Fruit fly (Drosophila melanogaster) whole organism, embryonic: ENCODE results near the gene Pgant35A.
A peak's percentile ranks its signal among the peaks of the same experiment; 100 is the strongest.

Experiments used
- Awh ChIP-seq: fragments of 200-800 bp; sonication (Bioruptor generic); IDR thresholded peaks from 2 replicates; pipeline ENCODE4, ENCODE4 v1.3.6; 2022; ENCODE audit warnings: missing biosample characterization, missing genetic modification characterization
- CG11696 ChIP-seq: fragments of 200-800 bp; sonication (Bioruptor generic); IDR thresholded peaks from 2 replicates; pipeline ENCODE4 v1.3.6; 2022; ENCODE audit warnings: missing biosample characterization, missing genetic modification characterization
- CG13287 ChIP-seq: fragments of 200-800 bp; sonication (Bioruptor generic); IDR thresholded peaks from 2 replicates; pipeline ENCODE4 v1.3.6; 2022; ENCODE audit warnings: missing biosample characterization, missing genetic modification characterization; ENCODE audit not compliant: partially characterized antibody
- CG13775 ChIP-seq: fragments of 200-800 bp; sonication (Bioruptor generic); optimal IDR thresholded peaks from 3 replicates; lab custom pipeline; 2017; ENCODE audit warnings: missing biosample characterization, mild to moderate bottlenecking, missing genetic modification characterization
- CG13894 ChIP-seq: fragments of 200-800 bp; sonication (Bioruptor generic); optimal IDR thresholded peaks from 3 replicates; lab custom pipeline; 2018; ENCODE audit warnings: missing biosample characterization, mild to moderate bottlenecking, missing genetic modification characterization, moderate library complexity
- CG14965 ChIP-seq: fragments of 200-800 bp; sonication (Bioruptor generic); optimal IDR thresholded peaks from 2 replicates; lab custom pipeline; 2016; ENCODE audit warnings: missing biosample characterization, missing genetic modification characterization, borderline replicate concordance
- CG17359 ChIP-seq: fragments of 200-800 bp; sonication (Bioruptor generic); optimal IDR thresholded peaks from 3 replicates; lab custom pipeline; 2018; ENCODE audit warnings: missing biosample characterization, mild to moderate bottlenecking, missing genetic modification characterization, moderate library complexity
- CG18262 ChIP-seq: fragments of 200-800 bp; optimal IDR thresholded peaks from 3 replicates; lab custom pipeline; 2019; ENCODE audit warnings: missing biosample characterization, mild to moderate bottlenecking, missing genetic modification characterization, moderate library complexity
- CG32767 ChIP-seq: fragments of 200-800 bp; sonication (Bioruptor generic); IDR thresholded peaks from 2 replicates; pipeline ENCODE4 v1.3.6; 2022; ENCODE audit warnings: missing biosample characterization, missing genetic modification characterization
- CG33213 ChIP-seq: fragments of 200-800 bp; sonication (Bioruptor generic); optimal IDR thresholded peaks from 3 replicates; lab custom pipeline; 2016; ENCODE audit warnings: missing biosample characterization, missing genetic modification characterization
- CG3847 ChIP-seq: fragments of 200-800 bp; sonication (Bioruptor generic); IDR thresholded peaks from 2 replicates; pipeline ENCODE4 v1.3.6; 2022; ENCODE audit warnings: missing biosample characterization, missing genetic modification characterization
- CG4617 ChIP-seq: fragments of 200-800 bp; sonication (Bioruptor generic); optimal IDR thresholded peaks from 3 replicates; lab custom pipeline; 2016; ENCODE audit warnings: missing biosample characterization, missing genetic modification characterization, borderline replicate concordance
- CG6654 ChIP-seq: fragments of 200-800 bp; sonication (Bioruptor generic); optimal IDR thresholded peaks from 2 replicates; lab custom pipeline; 2017; ENCODE audit warnings: missing biosample characterization, mild to moderate bottlenecking, missing genetic modification characterization
- CG6813 ChIP-seq: fragments of 200-800 bp; sonication (Bioruptor generic); optimal IDR thresholded peaks from 2 replicates; lab custom pipeline; 2017; ENCODE audit warnings: missing biosample characterization, missing genetic modification characterization, mild to moderate bottlenecking, moderate library complexity, missing genetic modification reagents
- CG7556 ChIP-seq: fragments of 200-800 bp; sonication (Bioruptor generic); optimal IDR thresholded peaks from 2 replicates; lab custom pipeline; 2017; ENCODE audit warnings: missing biosample characterization, mild to moderate bottlenecking, missing genetic modification characterization
- CG8281 ChIP-seq: fragments of 200-800 bp; sonication (Bioruptor generic); optimal IDR thresholded peaks from 2 replicates; lab custom pipeline; 2018; ENCODE audit warnings: missing biosample characterization, mild to moderate bottlenecking, missing genetic modification characterization, moderate library complexity
- CG9932 ChIP-seq: fragments of 200-800 bp; sonication (Bioruptor generic); IDR thresholded peaks from 2 replicates; pipeline ENCODE4 v1.3.6; 2022; ENCODE audit warnings: missing biosample characterization, missing genetic modification characterization
- Chrac-16 ChIP-seq: fragments of 200-800 bp; sonication (Bioruptor generic); optimal IDR thresholded peaks from 3 replicates; lab custom pipeline; 2016; ENCODE audit warnings: missing biosample characterization, missing genetic modification characterization
- CoRest ChIP-seq: fragments of 200-800 bp; sonication (Bioruptor generic); optimal IDR thresholded peaks from 3 replicates; lab custom pipeline; 2018; ENCODE audit warnings: missing biosample characterization, mild to moderate bottlenecking, missing genetic modification characterization, moderate library complexity
- D19A ChIP-seq: fragments of 200-800 bp; optimal IDR thresholded peaks from 3 replicates; lab custom pipeline; 2019; ENCODE audit warnings: missing biosample characterization, mild to moderate bottlenecking, missing genetic modification characterization, moderate library complexity
- E2f2 ChIP-seq: fragments of 200-800 bp; sonication (Bioruptor generic); IDR thresholded peaks from 2 replicates; pipeline ENCODE4 v1.3.6; 2022; ENCODE audit warnings: missing biosample characterization, missing genetic modification characterization
- ERR ChIP-seq: fragments of 200-800 bp; sonication (Bioruptor generic); optimal IDR thresholded peaks from 2 replicates; lab custom pipeline; 2016; ENCODE audit warnings: missing biosample characterization, missing genetic modification characterization
- Fer3 ChIP-seq: fragments of 200-800 bp; sonication (Bioruptor generic); optimal IDR thresholded peaks from 2 replicates; lab custom pipeline; 2018; ENCODE audit warnings: missing biosample characterization, mild to moderate bottlenecking, missing genetic modification characterization, moderate library complexity
- Gsc ChIP-seq: fragments of 200-800 bp; sonication (Bioruptor generic); IDR thresholded peaks from 2 replicates; pipeline ENCODE4 v1.3.6; 2022; ENCODE audit warnings: missing biosample characterization, missing genetic modification characterization
- Mrtf ChIP-seq: fragments of 200-800 bp; sonication (Bioruptor generic); IDR thresholded peaks from 3 replicates; pipeline ENCODE4 v1.3.6; 2022; ENCODE audit warnings: missing biosample characterization, missing genetic modification characterization
- PHDP ChIP-seq: fragments of 200-800 bp; sonication (Bioruptor generic); optimal IDR thresholded peaks from 3 replicates; lab custom pipeline; 2018; ENCODE audit warnings: missing biosample characterization, mild to moderate bottlenecking, missing genetic modification characterization, moderate library complexity
- Pdp1 ChIP-seq, 2 experiments: fragments of 200-800 bp; sonication (Bioruptor generic); optimal IDR thresholded peaks; 3 replicates each; lab custom pipeline; 2016; ENCODE audit warnings: missing biosample characterization in 2 of 2, missing genetic modification characterization in 2 of 2, mild to moderate bottlenecking in 1 of 2, moderate library complexity in 1 of 2
- Scr ChIP-seq: fragments of 200-800 bp; sonication (Bioruptor generic); IDR thresholded peaks from 2 replicates; pipeline ENCODE4 v1.3.6; 2022; ENCODE audit warnings: missing biosample characterization, missing genetic modification characterization; ENCODE audit not compliant: partially characterized antibody
- Tbp ChIP-seq: fragments of >200 bp; optimal IDR thresholded peaks from 2 replicates; lab custom pipeline; 2018; ENCODE audit warnings: missing biosample characterization, missing genetic modification characterization
- ap ChIP-seq: fragments of 200-800 bp; sonication (Bioruptor generic); IDR thresholded peaks from 2 replicates; pipeline ENCODE4 v1.3.6; 2022; ENCODE audit warnings: missing biosample characterization, missing genetic modification characterization
- bcd ChIP-seq: fragments of 200-800 bp; sonication (Bioruptor generic); optimal IDR thresholded peaks from 2 replicates; lab custom pipeline; 2017; ENCODE audit warnings: missing biosample characterization, mild to moderate bottlenecking, missing genetic modification characterization
- chinmo ChIP-seq: fragments of 200-800 bp; sonication (Bioruptor generic); IDR thresholded peaks from 4 replicates; pipeline ENCODE4 v1.3.6; 2022; ENCODE audit warnings: missing biosample characterization, missing genetic modification characterization; ENCODE audit not compliant: partially characterized antibody
- cwo ChIP-seq: fragments of 200-800 bp; sonication (Bioruptor generic); optimal IDR thresholded peaks from 3 replicates; lab custom pipeline; 2017; ENCODE audit warnings: missing biosample characterization, missing genetic modification characterization, mild to moderate bottlenecking, moderate library complexity, missing genetic modification reagents
- dysf ChIP-seq: fragments of 200-800 bp; sonication (Bioruptor generic); IDR thresholded peaks from 3 replicates; pipeline ENCODE4 v1.3.6; 2022; ENCODE audit warnings: missing biosample characterization, missing genetic modification characterization
- esg ChIP-seq: fragments of 200-800 bp; sonication (Bioruptor generic); conservative IDR thresholded peaks from 2 replicates; pipeline ENCODE4 v1.3.6; 2022; ENCODE audit warnings: missing biosample characterization, missing genetic modification characterization
- hth ChIP-seq: fragments of >200 bp; optimal IDR thresholded peaks from 2 replicates; lab custom pipeline; 2017; ENCODE audit warnings: inconsistent platforms
- ind ChIP-seq: fragments of 200-800 bp; sonication (Bioruptor generic); optimal IDR thresholded peaks from 3 replicates; lab custom pipeline; 2016; ENCODE audit warnings: missing biosample characterization, missing genetic modification characterization
- pho ChIP-seq: fragments of 200-800 bp; sonication (Bioruptor generic); optimal IDR thresholded peaks from 2 replicates; lab custom pipeline; 2016; ENCODE audit warnings: missing biosample characterization, missing genetic modification characterization
- ro ChIP-seq: fragments of 200-800 bp; sonication (Bioruptor generic); IDR thresholded peaks from 2 replicates; pipeline ENCODE4 v1.3.6; 2022; ENCODE audit warnings: missing biosample characterization, missing genetic modification characterization
- schlank ChIP-seq: fragments of 200-800 bp; sonication (Bioruptor generic); optimal IDR thresholded peaks from 2 replicates; lab custom pipeline; 2018; ENCODE audit warnings: missing biosample characterization, mild to moderate bottlenecking, missing genetic modification characterization
- sd ChIP-seq: fragments of 200-800 bp; sonication (Bioruptor generic); optimal IDR thresholded peaks from 3 replicates; lab custom pipeline; 2018; ENCODE audit warnings: missing biosample characterization, mild to moderate bottlenecking, missing genetic modification characterization, moderate library complexity
- slou ChIP-seq: fragments of 200-800 bp; sonication (Bioruptor generic); optimal IDR thresholded peaks from 3 replicates; lab custom pipeline; 2016; ENCODE audit warnings: missing biosample characterization, missing genetic modification characterization
- sr ChIP-seq: fragments of 200-800 bp; sonication (Bioruptor generic); IDR thresholded peaks from 3 replicates; pipeline ENCODE4 v1.3.6; 2022; ENCODE audit warnings: missing biosample characterization, missing genetic modification characterization
- tna ChIP-seq: fragments of 200-800 bp; sonication (Bioruptor generic); IDR thresholded peaks from 2 replicates; pipeline ENCODE4 v1.3.6; 2022; ENCODE audit warnings: missing biosample characterization, missing genetic modification characterization; ENCODE audit not compliant: partially characterized antibody
- yki ChIP-seq: fragments of >200 bp; optimal IDR thresholded peaks from 3 replicates; lab custom pipeline; 2018

Pgant35A gene

DNA sequence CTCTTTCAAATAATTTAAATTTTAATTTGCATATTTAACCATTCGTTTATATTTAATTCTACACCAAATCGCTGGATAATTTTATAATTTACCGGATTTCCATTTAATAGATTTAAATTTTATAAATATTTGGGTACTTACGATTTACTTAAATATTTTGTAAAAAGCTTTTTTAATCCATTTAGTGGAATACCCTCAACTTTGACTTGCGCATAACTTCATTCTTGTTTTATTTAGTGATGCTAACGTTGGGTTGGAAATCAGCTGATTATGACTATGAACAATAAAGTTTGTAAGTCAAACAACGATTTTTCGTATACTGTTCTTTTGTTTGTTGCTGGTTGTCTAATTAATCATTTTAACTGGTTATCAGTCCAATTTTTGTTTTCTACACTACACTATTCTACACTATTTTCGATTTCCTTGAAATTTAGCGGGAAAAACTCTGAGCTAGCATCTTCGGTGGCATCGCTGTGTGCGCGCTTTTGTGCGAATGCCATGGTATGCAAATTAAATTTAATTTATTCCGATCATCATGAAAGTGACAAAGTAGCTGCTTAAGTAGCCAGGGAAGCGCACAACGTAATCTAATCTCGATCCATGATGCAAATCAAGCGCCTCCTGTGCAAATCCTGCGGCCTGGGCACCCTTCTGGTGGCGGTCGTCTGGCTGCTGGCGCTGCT, at the start of gene Pgant35A (continued):
- TF ChIP-seq ERR (GFP tag; lab: Kevin White, UChicago) (no peak), PHDP (tag; lab: Kevin White, UChicago) (peak; percentile 70), CG13894 (tag; lab: Kevin White, UChicago) (peak; percentile 44), sd (peak; percentile 92), CG4617 (GFP tag; lab: Kevin White, UChicago) (peak; percentile 69), cwo (GFP tag; lab: Kevin White, UChicago) (no peak), ro (GFP tag; lab: Robert Waterston, UW) (no peak), dysf (GFP tag; lab: Robert Waterston, UW) (peak; percentile 14; the same call in 1 of the 3 replicates), CG17359 (tag; lab: Kevin White, UChicago) (peak; percentile 5), CG18262 (tag; lab: Kevin White, UChicago) (peak; percentile 64), CG32767 (GFP tag; lab: Robert Waterston, UW) (peak; percentile 13; the same call in 1 of the 2 replicates), CG7556 (GFP tag; lab: Kevin White, UChicago) (peak; percentile 57), Fer3 (tag; lab: Kevin White, UChicago) (peak; percentile 5), D19A (tag; lab: Kevin White, UChicago) (peak; percentile 46), Chrac-16 (GFP tag; lab: Kevin White, UChicago) (peak; percentile 37)

dm6 chr2L:14316704-14317103, 42.3 kb upstream of the Pgant35A start:
- TF ChIP-seq bcd (GFP tag; lab: Kevin White, UChicago) (no peak), Awh (GFP tag; lab: Robert Waterston, UW) (peak; percentile 41; the same call in 1 of the 2 replicates), CG6813 (no peak), CG8281 (tag; lab: Kevin White, UChicago) (peak; percentile 96)

DNA sequence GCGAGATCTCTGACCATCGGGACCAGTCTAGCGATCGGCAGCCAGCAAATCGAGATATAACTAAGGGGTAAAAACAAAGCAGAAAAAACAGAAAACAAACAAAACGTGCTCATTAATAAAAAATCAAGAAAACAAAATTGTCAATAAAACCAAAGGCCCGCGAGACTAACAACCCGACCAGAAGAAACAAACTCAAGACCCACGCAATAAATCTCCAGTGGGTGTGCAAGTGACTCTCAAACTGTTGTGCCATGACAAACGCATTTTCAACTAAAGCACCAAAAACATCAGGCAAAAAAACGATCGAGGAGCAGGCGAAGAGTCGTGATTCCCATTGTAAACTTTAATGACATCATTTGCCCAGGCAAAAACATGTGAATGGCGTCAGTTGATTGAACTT, 41.1 kb upstream of the Pgant35A start:
- TF ChIP-seq schlank (tag; lab: Kevin White, UChicago) (no peak), slou (GFP tag; lab: Kevin White, UChicago) (no peak), CG3847 (GFP tag; lab: Robert Waterston, UW) (no peak), Gsc (no peak), CG9932 (GFP tag; lab: Robert Waterston, UW) (no peak), CG14965 (GFP tag; lab: Kevin White, UChicago) (no peak), sr (peak; percentile 93), CG11696 (GFP tag; lab: Robert Waterston, UW) (no peak), pho (no peak), E2f2 (no peak), Pdp1 (GFP tag; optimal IDR thresholded peaks at IDR 0.05; lab: Kevin White, UChicago) (no peak), hth (no peak), Tbp (GFP tag; lab: Kevin White, UChicago) (no peak), ap (GFP tag; lab: Robert Waterston, UW) (no peak), ind (GFP tag; lab: Kevin White, UChicago) (no peak), yki (lab: Kevin White, UChicago) (no peak), CG33213 (no peak), esg (no peak), Mrtf (GFP tag; lab: Robert Waterston, UW) (no peak), CG13287 (GFP tag; lab: Robert Waterston, UW) (no peak), CG13775 (GFP tag; lab: Kevin White, UChicago) (no peak), CoRest (no peak), tna (GFP tag; lab: Robert Waterston, UW) (no peak), chinmo (GFP tag; lab: Robert Waterston, UW) (0 out of 4 replicates have a peak, but pooled peaks have one; percentile 56), CG6654 (GFP tag; lab: Kevin White, UChicago) (peak; percentile 90), Scr (GFP tag; lab: Robert Waterston, UW) (no peak)
